Fruit fly (Drosophila melanogaster) whole organism, embryonic: Measurements from ENCODE around the gene CG3071.
A peak's percentile ranks its signal among the peaks of the same experiment; 100 is the strongest.

Experiments
- Abd-B ChIP-seq: fragments of 200-800 bp; sonication (Bioruptor generic); optimal IDR thresholded peaks from 2 replicates; lab custom pipeline; 2018; ENCODE audit warnings: missing biosample characterization, mild to moderate bottlenecking, missing genetic modification characterization, moderate library complexity
- Antp ChIP-seq: fragments of 200-800 bp; sonication (Bioruptor generic); optimal IDR thresholded peaks from 3 replicates; lab custom pipeline; 2016; ENCODE audit warnings: missing biosample characterization, missing genetic modification characterization
- Bdp1 ChIP-seq: fragments of 200-800 bp; sonication (Bioruptor generic); optimal IDR thresholded peaks from 3 replicates; lab custom pipeline; 2016; ENCODE audit warnings: missing biosample characterization, missing genetic modification characterization
- CG10147 ChIP-seq: fragments of 200-800 bp; sonication (Bioruptor generic); optimal IDR thresholded peaks from 2 replicates; lab custom pipeline; 2019; ENCODE audit warnings: missing biosample characterization, mild to moderate bottlenecking, missing genetic modification characterization, moderate library complexity
- CG10654 ChIP-seq: fragments of 200-800 bp; sonication (Bioruptor generic); optimal IDR thresholded peaks from 2 replicates; lab custom pipeline; 2016; ENCODE audit warnings: missing biosample characterization, missing genetic modification characterization
- CG13624 ChIP-seq: fragments of 200-800 bp; sonication (Bioruptor generic); optimal IDR thresholded peaks from 2 replicates; lab custom pipeline; 2016; ENCODE audit warnings: missing biosample characterization, missing genetic modification characterization
- CG14860 ChIP-seq: fragments of 200-800 bp; sonication (Bioruptor generic); IDR thresholded peaks from 3 replicates; pipeline ENCODE4 v1.3.6; 2022; ENCODE audit warnings: missing biosample characterization, missing genetic modification characterization; ENCODE audit not compliant: partially characterized antibody
- CG1603 ChIP-seq: fragments of 200-800 bp; sonication (Bioruptor generic); optimal IDR thresholded peaks from 2 replicates; lab custom pipeline; 2019; ENCODE audit warnings: missing biosample characterization, mild to moderate bottlenecking, missing genetic modification characterization, moderate library complexity
- CG1832 ChIP-seq: fragments of 200-800 bp; sonication (Bioruptor generic); optimal IDR thresholded peaks from 2 replicates; lab custom pipeline; 2017; ENCODE audit warnings: missing biosample characterization, mild to moderate bottlenecking, missing genetic modification characterization, inconsistent platforms
- CG2875 ChIP-seq: fragments of 200-800 bp; sonication (Bioruptor generic); optimal IDR thresholded peaks from 2 replicates; lab custom pipeline; 2017; ENCODE audit warnings: missing biosample characterization, mild to moderate bottlenecking, missing genetic modification characterization, missing genetic modification reagents
- CG30431 ChIP-seq: fragments of 200-800 bp; sonication (Bioruptor generic); optimal IDR thresholded peaks from 2 replicates; lab custom pipeline; 2017; ENCODE audit warnings: missing biosample characterization, missing genetic modification characterization
- CG31388 ChIP-seq: fragments of 200-800 bp; sonication (Bioruptor generic); optimal IDR thresholded peaks from 2 replicates; lab custom pipeline; 2016; ENCODE audit warnings: missing biosample characterization, missing genetic modification characterization
- CG32532 ChIP-seq: fragments of 200-800 bp; sonication (Bioruptor generic); IDR thresholded peaks from 2 replicates; pipeline ENCODE4 v1.3.6; 2022; ENCODE audit warnings: missing biosample characterization, missing genetic modification characterization
- CG5245 ChIP-seq: fragments of 200-800 bp; sonication (Bioruptor generic); optimal IDR thresholded peaks from 3 replicates; lab custom pipeline; 2016; ENCODE audit warnings: missing biosample characterization, missing genetic modification characterization
- CG6791 ChIP-seq: fragments of 200-800 bp; sonication (Bioruptor generic); IDR thresholded peaks from 3 replicates; pipeline ENCODE4 v1.3.6; 2022; ENCODE audit warnings: missing biosample characterization, missing genetic modification characterization; ENCODE audit not compliant: partially characterized antibody
- CG6854 ChIP-seq: fragments of 200-800 bp; sonication (Bioruptor generic); optimal IDR thresholded peaks from 3 replicates; lab custom pipeline; 2017; ENCODE audit warnings: missing biosample characterization, mild to moderate bottlenecking, missing genetic modification characterization
- CG9215 ChIP-seq: fragments of 200-800 bp; sonication (Bioruptor generic); IDR thresholded peaks from 2 replicates; pipeline ENCODE4 v1.3.6; 2022; ENCODE audit warnings: missing biosample characterization, missing genetic modification characterization
- CG9727 ChIP-seq: fragments of 200-800 bp; sonication (Bioruptor generic); optimal IDR thresholded peaks from 3 replicates; lab custom pipeline; 2017; ENCODE audit warnings: missing biosample characterization, mild to moderate bottlenecking, missing genetic modification characterization
- CoRest ChIP-seq: fragments of 200-800 bp; sonication (Bioruptor generic); optimal IDR thresholded peaks from 3 replicates; lab custom pipeline; 2018; ENCODE audit warnings: missing biosample characterization, mild to moderate bottlenecking, missing genetic modification characterization, moderate library complexity
- D ChIP-seq, 2 experiments: fragments of 200-800 bp in 1 of 2; fragments of >200 bp in 1 of 2; sonication (Bioruptor generic) in 1 of 2; optimal IDR thresholded peaks; 2 replicates in 1 of 2; 3 replicates in 1 of 2; lab custom pipeline; 2017; ENCODE audit warnings: mild to moderate bottlenecking in 1 of 2, missing biosample characterization in 1 of 2, missing genetic modification characterization in 1 of 2, missing genetic modification reagents in 1 of 2
- Fer1 ChIP-seq: fragments of 200-800 bp; sonication (Bioruptor generic); optimal IDR thresholded peaks from 2 replicates; lab custom pipeline; 2017; ENCODE audit warnings: missing biosample characterization, mild to moderate bottlenecking, missing genetic modification characterization
- Gsc ChIP-seq: fragments of 200-800 bp; sonication (Bioruptor generic); IDR thresholded peaks from 2 replicates; pipeline ENCODE4 v1.3.6; 2022; ENCODE audit warnings: missing biosample characterization, missing genetic modification characterization
- Hey ChIP-seq: fragments of 200-800 bp; sonication (Bioruptor generic); optimal IDR thresholded peaks from 3 replicates; lab custom pipeline; 2018; ENCODE audit warnings: missing biosample characterization, mild to moderate bottlenecking, missing genetic modification characterization
- Hr39 ChIP-seq: fragments of >200 bp; optimal IDR thresholded peaks from 2 replicates; lab custom pipeline; 2017
- Mad ChIP-seq: fragments of 200-800 bp; sonication (Bioruptor generic); optimal IDR thresholded peaks from 2 replicates; lab custom pipeline; 2016; ENCODE audit warnings: missing biosample characterization, missing genetic modification characterization
- Nf-YB ChIP-seq: fragments of 200-800 bp; sonication (Bioruptor generic); optimal IDR thresholded peaks from 3 replicates; lab custom pipeline; 2019; ENCODE audit warnings: missing biosample characterization, mild to moderate bottlenecking, missing genetic modification characterization, moderate library complexity
- Poxn ChIP-seq: fragments of 200-800 bp; sonication (Bioruptor generic); IDR thresholded peaks from 2 replicates; pipeline ENCODE4 v1.3.6; 2022; ENCODE audit warnings: missing biosample characterization, missing genetic modification characterization
- Stat92E ChIP-seq, 3 experiments: fragments of >200 bp in 2 of 3; fragments of 200-800 bp in 1 of 3; sonication (Bioruptor generic) in 1 of 3; optimal IDR thresholded peaks; 2 replicates each; lab custom pipeline; 2017 to 2019; ENCODE audit warnings: missing biosample characterization in 3 of 3, missing genetic modification characterization in 3 of 3, mild to moderate bottlenecking in 1 of 3, moderate library complexity in 1 of 3
- aop ChIP-seq: fragments of 200-800 bp; sonication (Bioruptor generic); IDR thresholded peaks from 2 replicates; pipeline ENCODE4 v1.3.6; 2022; ENCODE audit warnings: missing biosample characterization, missing genetic modification characterization
- bigmax ChIP-seq: fragments of 200-800 bp; sonication (Bioruptor generic); optimal IDR thresholded peaks from 2 replicates; lab custom pipeline; 2018; ENCODE audit warnings: missing biosample characterization, mild to moderate bottlenecking, missing genetic modification characterization
- corto ChIP-seq: fragments of 200-800 bp; sonication (Bioruptor generic); optimal IDR thresholded peaks from 2 replicates; lab custom pipeline; 2016; ENCODE audit warnings: missing biosample characterization, mild to moderate bottlenecking, missing genetic modification characterization, moderate library complexity
- disco-r ChIP-seq: fragments of 200-800 bp; sonication (Bioruptor generic); optimal IDR thresholded peaks from 2 replicates; lab custom pipeline; 2016; ENCODE audit warnings: missing biosample characterization, missing genetic modification characterization
- dmrt99B ChIP-seq: fragments of 200-800 bp; sonication (Bioruptor generic); optimal IDR thresholded peaks from 2 replicates; lab custom pipeline; 2018; ENCODE audit warnings: missing biosample characterization, mild to moderate bottlenecking, missing genetic modification characterization, moderate library complexity
- eve ChIP-seq, 2 experiments: fragments of >200 bp; optimal IDR thresholded peaks; 2 replicates each; lab custom pipeline; 2017; ENCODE audit warnings: missing biosample characterization in 2 of 2, missing genetic modification characterization in 2 of 2
- grau ChIP-seq: fragments of 200-800 bp; optimal IDR thresholded peaks from 3 replicates; lab custom pipeline; 2019; ENCODE audit warnings: missing biosample characterization, mild to moderate bottlenecking, missing genetic modification characterization, moderate library complexity
- gsb ChIP-seq: fragments of 200-800 bp; sonication (Bioruptor generic); IDR thresholded peaks from 2 replicates; pipeline ENCODE4 v1.3.6; 2022; ENCODE audit warnings: missing biosample characterization, missing genetic modification characterization
- gsb-n ChIP-seq: fragments of 200-800 bp; sonication (Bioruptor generic); optimal IDR thresholded peaks from 3 replicates; lab custom pipeline; 2018; ENCODE audit warnings: missing biosample characterization, mild to moderate bottlenecking, missing genetic modification characterization
- her ChIP-seq: fragments of 200-800 bp; sonication (Bioruptor generic); optimal IDR thresholded peaks from 2 replicates; lab custom pipeline; 2016; ENCODE audit warnings: missing biosample characterization, missing genetic modification characterization
- hth ChIP-seq: fragments of >200 bp; optimal IDR thresholded peaks from 2 replicates; lab custom pipeline; 2017; ENCODE audit warnings: inconsistent platforms
- lbe ChIP-seq: fragments of 200-800 bp; sonication (Bioruptor generic); optimal IDR thresholded peaks from 2 replicates; lab custom pipeline; 2016; ENCODE audit warnings: missing biosample characterization, mild to moderate bottlenecking, missing genetic modification characterization
- luna ChIP-seq: fragments of 200-800 bp; sonication (Bioruptor generic); optimal IDR thresholded peaks from 2 replicates; lab custom pipeline; 2016; ENCODE audit warnings: missing biosample characterization, missing genetic modification characterization
- mirr ChIP-seq: fragments of 200-800 bp; sonication (Bioruptor generic); optimal IDR thresholded peaks from 3 replicates; lab custom pipeline; 2018; ENCODE audit warnings: missing biosample characterization, mild to moderate bottlenecking, missing genetic modification characterization
- org-1 ChIP-seq: fragments of 200-800 bp; sonication (Bioruptor generic); optimal IDR thresholded peaks from 2 replicates; lab custom pipeline; 2017; ENCODE audit warnings: missing biosample characterization, missing genetic modification characterization
- pfk ChIP-seq: fragments of 200-800 bp; sonication (Bioruptor generic); optimal IDR thresholded peaks from 2 replicates; lab custom pipeline; 2018; ENCODE audit warnings: missing biosample characterization, mild to moderate bottlenecking, missing genetic modification characterization, moderate library complexity
- sens ChIP-seq: fragments of 200-800 bp; sonication (Bioruptor generic); peaks from one replicate; lab custom pipeline; 2016; ENCODE audit warnings: missing biosample characterization, missing genetic modification characterization
- sim ChIP-seq: fragments of 200-800 bp; sonication (Bioruptor generic); IDR thresholded peaks from 2 replicates; pipeline ENCODE4 v1.3.6; 2022; ENCODE audit warnings: missing biosample characterization, missing genetic modification characterization
- stwl ChIP-seq: fragments of 200-800 bp; sonication (Bioruptor generic); optimal IDR thresholded peaks from 3 replicates; lab custom pipeline; 2018; ENCODE audit warnings: missing biosample characterization, mild to moderate bottlenecking, missing genetic modification characterization, moderate library complexity
- trem ChIP-seq: fragments of 200-800 bp; optimal IDR thresholded peaks from 3 replicates; lab custom pipeline; 2019; ENCODE audit warnings: missing biosample characterization, mild to moderate bottlenecking, missing genetic modification characterization, moderate library complexity
- vvl ChIP-seq: fragments of 200-800 bp; sonication (Bioruptor generic); IDR thresholded peaks from 2 replicates; pipeline ENCODE4 v1.3.6; 2022; ENCODE audit warnings: missing biosample characterization, missing genetic modification characterization

Gene CG3071

dm6 chrX:2300293-2301068 is 37.8 kb downstream of the CG3071 start (continued):
- TF ChIP-seq Mad (GFP tag; lab: Kevin White, UChicago): peak; percentile 93
- no peak for TF ChIP-seq hth
- peak; percentile 86 for TF ChIP-seq CG13624 (GFP tag; lab: Kevin White, UChicago)
- no peak for TF ChIP-seq luna (GFP tag; lab: Kevin White, UChicago)
- no peak for TF ChIP-seq pfk (GFP tag; lab: Kevin White, UChicago)
- TF ChIP-seq dmrt99B (tag; lab: Kevin White, UChicago): peak; percentile 97
- peak; percentile 96 for TF ChIP-seq CG32532 (GFP tag; lab: Robert Waterston, UW)
- TF ChIP-seq Fer1: peak; percentile 91
- no peak for TF ChIP-seq CG14860 (GFP tag; lab: Robert Waterston, UW)
- peak; percentile 95 for TF ChIP-seq gsb (GFP tag; lab: Robert Waterston, UW)
- peak; percentile 83 for TF ChIP-seq trem (tag; lab: Kevin White, UChicago)
- peak; percentile 94 for TF ChIP-seq Antp (GFP tag; lab: Kevin White, UChicago)
- peak; percentile 84 for TF ChIP-seq Hey (tag; lab: Kevin White, UChicago)
- peak in 1 of 2 experiments; percentile 93 for TF ChIP-seq eve (GFP tag; optimal IDR thresholded peaks at IDR 0.05; lab: Kevin White, UChicago)
- TF ChIP-seq CoRest: peak; percentile 95
- TF ChIP-seq sim (GFP tag; lab: Robert Waterston, UW): peak; percentile 93
- peak; percentile 91 for TF ChIP-seq CG9727 (GFP tag; lab: Kevin White, UChicago)
- peak; percentile 76 for TF ChIP-seq Nf-YB
- peak; percentile 92 for TF ChIP-seq disco-r (GFP tag; lab: Kevin White, UChicago)
- peak; percentile 89 for TF ChIP-seq Bdp1 (GFP tag; lab: Kevin White, UChicago)
- TF ChIP-seq CG10147 (GFP tag; lab: Kevin White, UChicago): peak; percentile 84
- peak; percentile 88 for TF ChIP-seq CG9215 (GFP tag; lab: Robert Waterston, UW)
- peak; percentile 21 for TF ChIP-seq stwl
- peak; percentile 72 for TF ChIP-seq Poxn (GFP tag; lab: Robert Waterston, UW)
- peak; percentile 84 for TF ChIP-seq CG10654
- peak; percentile 74 for TF ChIP-seq CG31388
- peak in 1 of 3 experiments; percentile 87 for TF ChIP-seq Stat92E (GFP tag; optimal IDR thresholded peaks at IDR 0.05; lab: Kevin White, UChicago)
- TF ChIP-seq lbe (GFP tag; lab: Kevin White, UChicago): peak; percentile 97
- TF ChIP-seq sens: peak; percentile 99
- peak; percentile 90 for TF ChIP-seq CG5245 (GFP tag; lab: Kevin White, UChicago)
- TF ChIP-seq CG2875 (GFP tag; lab: Kevin White, UChicago): peak; percentile 96
- peak; percentile 85 for TF ChIP-seq her (GFP tag; lab: Kevin White, UChicago)
- peak; percentile 75 for TF ChIP-seq mirr (GFP tag; lab: Kevin White, UChicago)
- TF ChIP-seq CG6791: no peak
- no peak for TF ChIP-seq Hr39
- no peak for TF ChIP-seq D (optimal IDR thresholded peaks at IDR 0.05; lab: Kevin White, UChicago)
- peak; percentile 95 for TF ChIP-seq D (GFP tag; optimal IDR thresholded peaks at IDR 0.05; lab: Kevin White, UChicago)
- TF ChIP-seq Gsc (GFP tag; lab: Robert Waterston, UW): peak; percentile 94
- peak; percentile 94 for TF ChIP-seq aop (GFP tag; lab: Robert Waterston, UW)
- TF ChIP-seq CG1832: no peak
- TF ChIP-seq corto: peak; percentile 96
- TF ChIP-seq bigmax: peak; percentile 44
- peak; percentile 90 for TF ChIP-seq CG6854
- peak; percentile 94 for TF ChIP-seq grau
- peak; percentile 97 for TF ChIP-seq org-1 (GFP tag; lab: Kevin White, UChicago)
- TF ChIP-seq CG1603: peak; percentile 98
- TF ChIP-seq gsb-n (tag; lab: Kevin White, UChicago): peak; percentile 90
- TF ChIP-seq CG30431 (GFP tag; lab: Kevin White, UChicago): peak; percentile 96
- peak; percentile 95 for TF ChIP-seq Abd-B (GFP tag; lab: Kevin White, UChicago)
- peak; percentile 99 for TF ChIP-seq vvl (GFP tag; lab: Robert Waterston, UW)
